Fruit fly (Drosophila melanogaster) whole organism, pupa: Measurements from ENCODE around the gene TwdlZ.

Experiments
- CG10348 ChIP-seq: fragments of 200-800 bp; sonication (Bioruptor generic); IDR thresholded peaks from 2 replicates; pipeline ENCODE4 v1.3.6; 2022; ENCODE audit warnings: missing biosample characterization, missing genetic modification characterization
- CG12605 ChIP-seq: fragments of 200-800 bp; sonication (Bioruptor generic); IDR thresholded peaks from 2 replicates; pipeline ENCODE4 v1.3.6; 2022; ENCODE audit warnings: missing biosample characterization, missing genetic modification characterization
- CG13204 ChIP-seq: fragments of 200-800 bp; sonication (Bioruptor generic); optimal IDR thresholded peaks from 2 replicates; lab custom pipeline; 2018; ENCODE audit warnings: missing biosample characterization, mild to moderate bottlenecking, missing genetic modification characterization, moderate library complexity
- CG14655 ChIP-seq: fragments of 200-800 bp; sonication (Bioruptor generic); optimal IDR thresholded peaks from 3 replicates; lab custom pipeline; 2017; ENCODE audit warnings: mild to moderate bottlenecking, missing biosample characterization, missing genetic modification reagents, missing genetic modification characterization
- CG15710 ChIP-seq: fragments of 200-800 bp; sonication (Bioruptor generic); optimal IDR thresholded peaks from 2 replicates; lab custom pipeline; 2018; ENCODE audit warnings: missing biosample characterization, mild to moderate bottlenecking, missing genetic modification characterization, moderate library complexity
- CG17806 ChIP-seq: fragments of 200-800 bp; sonication (Bioruptor generic); optimal IDR thresholded peaks from 2 replicates; lab custom pipeline; 2018; ENCODE audit warnings: missing biosample characterization, mild to moderate bottlenecking, missing genetic modification characterization, moderate library complexity
- CG32121 ChIP-seq: fragments of 200-800 bp; sonication (Bioruptor generic); IDR thresholded peaks from 2 replicates; pipeline ENCODE4 v1.3.6; 2022; ENCODE audit warnings: missing biosample characterization, missing genetic modification characterization
- CG34367 ChIP-seq: fragments of 200-800 bp; sonication (Bioruptor generic); optimal IDR thresholded peaks from 2 replicates; lab custom pipeline; 2018; ENCODE audit warnings: missing biosample characterization, mild to moderate bottlenecking, missing genetic modification characterization
- CG4496 ChIP-seq: fragments of 200-800 bp; sonication (Bioruptor generic); IDR thresholded peaks from 3 replicates; pipeline ENCODE4 v1.3.6; 2022; ENCODE audit warnings: missing biosample characterization, missing genetic modification characterization
- CG8159 ChIP-seq: fragments of 200-800 bp; sonication (Bioruptor generic); optimal IDR thresholded peaks from 3 replicates; lab custom pipeline; 2018; ENCODE audit warnings: missing biosample characterization, mild to moderate bottlenecking, missing genetic modification characterization, moderate library complexity
- CG8301 ChIP-seq: fragments of 200-800 bp; sonication (Bioruptor generic); optimal IDR thresholded peaks from 2 replicates; lab custom pipeline; 2018; ENCODE audit warnings: missing biosample characterization, mild to moderate bottlenecking, missing genetic modification characterization
- CG9948 ChIP-seq: fragments of 200-800 bp; sonication (Bioruptor generic); optimal IDR thresholded peaks from 2 replicates; lab custom pipeline; 2018; ENCODE audit warnings: missing biosample characterization, mild to moderate bottlenecking, missing genetic modification characterization, moderate library complexity
- D1 ChIP-seq: fragments of 200-800 bp; sonication (Bioruptor generic); optimal IDR thresholded peaks from 2 replicates; lab custom pipeline; 2018; ENCODE audit warnings: missing biosample characterization, mild to moderate bottlenecking, missing genetic modification characterization, moderate library complexity
- EcR ChIP-seq: fragments of 200-800 bp; sonication (Bioruptor generic); optimal IDR thresholded peaks from 3 replicates; lab custom pipeline; 2019; ENCODE audit warnings: missing biosample characterization, missing genetic modification characterization, mild to moderate bottlenecking, moderate library complexity, missing genetic modification reagents
- Ets98B ChIP-seq: fragments of 200-800 bp; sonication (Bioruptor generic); IDR thresholded peaks from 2 replicates; pipeline ENCODE4 v1.3.6; 2022; ENCODE audit warnings: missing biosample characterization, missing genetic modification characterization
- Pif1A ChIP-seq: fragments of 200-800 bp; sonication (Bioruptor generic); optimal IDR thresholded peaks from 3 replicates; lab custom pipeline; 2016; ENCODE audit warnings: missing biosample characterization, missing genetic modification characterization
- Pif1B ChIP-seq: fragments of 200-800 bp; sonication (Bioruptor generic); optimal IDR thresholded peaks from 3 replicates; lab custom pipeline; 2016; ENCODE audit warnings: missing biosample characterization, missing genetic modification characterization
- Snoo ChIP-seq: fragments of 200-800 bp; sonication (Bioruptor generic); optimal IDR thresholded peaks from 3 replicates; lab custom pipeline; 2017; ENCODE audit warnings: missing biosample characterization, mild to moderate bottlenecking, missing genetic modification characterization, inconsistent platforms
- fd96Ca ChIP-seq: fragments of 200-800 bp; sonication (Bioruptor generic); IDR thresholded peaks from 3 replicates; pipeline ENCODE4 v1.3.6; 2022; ENCODE audit warnings: missing biosample characterization, missing genetic modification characterization
- gl ChIP-seq: fragments of 200-800 bp; sonication (Bioruptor generic); optimal IDR thresholded peaks from 2 replicates; lab custom pipeline; 2018; ENCODE audit warnings: missing biosample characterization, mild to moderate bottlenecking, missing genetic modification characterization
- rn ChIP-seq: fragments of 200-800 bp; sonication (Bioruptor generic); IDR thresholded peaks from 2 replicates; pipeline ENCODE4 v1.3.6; 2022; ENCODE audit warnings: missing biosample characterization, missing genetic modification characterization

The TwdlZ gene

DNA sequence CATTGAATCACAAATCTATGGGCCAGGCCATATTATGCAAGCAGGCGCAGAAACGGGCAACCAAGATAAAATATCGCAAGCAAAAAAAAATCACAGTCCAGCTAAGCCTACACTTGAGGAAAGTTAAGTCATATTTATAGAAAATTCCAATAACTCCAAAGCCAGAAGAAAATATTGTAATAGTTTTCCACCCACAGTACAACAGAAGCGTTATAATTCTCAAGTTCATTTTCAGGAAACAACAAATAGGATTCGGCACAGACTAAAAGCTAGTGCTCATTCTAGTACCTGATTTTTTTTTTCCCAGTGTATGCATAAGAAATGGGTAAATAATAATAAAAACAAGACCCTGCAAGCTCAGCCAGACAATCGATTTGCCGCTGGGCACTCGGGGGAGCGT is 27.8 kb downstream of the TwdlZ start:
- TF ChIP-seq Pif1B (GFP tag; lab: Kevin White, UChicago) (peak; percentile 38), EcR (no peak), CG34367 (tag; lab: Kevin White, UChicago) (peak; percentile 32), Ets98B (GFP tag; lab: Robert Waterston, UW) (peak; percentile 24; the same call in 1 of the 2 replicates), CG8301 (tag; lab: Kevin White, UChicago) (peak; percentile 13), gl (no peak), CG8159 (tag; lab: Kevin White, UChicago) (peak; percentile 33), Pif1A (peak; percentile 40), CG13204 (GFP tag; lab: Kevin White, UChicago) (no peak), CG17806 (peak; percentile 14), CG32121 (GFP tag; lab: Robert Waterston, UW) (no peak), CG15710 (tag; lab: Kevin White, UChicago) (peak; percentile 44), CG14655 (peak; percentile 48), rn (no peak), CG9948 (peak; percentile 41), CG10348 (GFP tag; lab: Robert Waterston, UW) (no peak), fd96Ca (GFP tag; lab: Robert Waterston, UW) (peak; percentile 47; the same call in 1 of the 3 replicates), D1 (tag; lab: Kevin White, UChicago) (no peak), Snoo (no peak), CG12605 (GFP tag; lab: Robert Waterston, UW) (no peak), CG4496 (GFP tag; lab: Robert Waterston, UW) (peak; percentile 38; the same call in 1 of the 3 replicates)

DNA sequence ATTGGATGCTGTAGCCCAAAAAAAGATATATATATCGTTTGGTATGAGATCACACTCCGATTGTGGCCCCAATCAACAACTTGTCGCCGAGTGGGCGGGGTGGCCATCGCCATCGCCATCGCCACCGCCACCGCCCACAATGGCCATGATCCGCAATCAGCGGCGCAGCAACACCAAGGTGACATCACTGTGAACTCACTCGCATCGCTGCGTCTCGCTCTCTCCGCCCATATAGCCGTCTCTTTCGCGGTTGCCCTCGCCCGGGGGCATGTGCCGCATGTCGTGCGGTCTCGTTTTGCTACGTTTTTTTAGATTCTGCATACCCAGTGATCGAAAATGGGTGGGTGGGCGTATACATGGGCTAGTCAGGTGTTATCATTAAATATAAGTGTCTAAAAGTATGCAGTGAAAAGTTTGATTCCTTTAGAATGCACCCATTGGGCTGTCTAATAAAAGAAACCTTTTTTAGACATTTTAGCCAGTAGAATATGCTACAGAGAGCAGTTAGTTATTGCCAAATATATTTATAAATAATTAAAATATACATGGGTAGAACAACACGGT is 29.0 kb downstream of the TwdlZ start:
- peak; percentile 16 for TF ChIP-seq CG14655
- no peak for TF ChIP-seq Pif1A
- TF ChIP-seq CG17806, result no peak
- no peak for TF ChIP-seq fd96Ca (GFP tag; lab: Robert Waterston, UW)
- no peak for TF ChIP-seq CG32121 (GFP tag; lab: Robert Waterston, UW)
- TF ChIP-seq EcR, result no peak
- TF ChIP-seq CG12605 (GFP tag; lab: Robert Waterston, UW), result no peak
- 0 out of 2 replicates have a peak, but pooled peaks have one; percentile 6 for TF ChIP-seq Ets98B (GFP tag; lab: Robert Waterston, UW)
- TF ChIP-seq gl, result no peak

DNA sequence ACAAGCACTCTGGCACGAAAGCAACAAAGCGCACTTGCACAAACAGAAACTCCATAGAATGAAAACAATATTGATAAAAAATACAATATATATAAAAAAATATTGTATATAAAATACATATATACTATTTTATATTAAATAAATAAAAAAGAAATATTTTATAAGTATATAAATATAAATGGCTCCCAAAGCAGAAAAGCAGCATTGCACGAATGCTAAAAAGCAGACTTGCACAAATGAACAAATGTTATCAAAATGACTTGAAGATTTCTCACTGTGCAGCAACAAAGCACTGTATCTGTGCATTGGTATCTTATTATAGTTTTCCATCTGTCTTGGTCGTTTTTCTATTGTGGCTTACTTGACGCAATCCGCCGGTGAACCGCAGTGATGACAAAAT is 30.8 kb downstream of the TwdlZ start:
- TF ChIP-seq CG4496 (GFP tag; lab: Robert Waterston, UW), result no peak
- no peak for TF ChIP-seq Snoo
- no peak for TF ChIP-seq D1 (tag; lab: Kevin White, UChicago)
- peak; percentile 27 for TF ChIP-seq CG14655
- no peak for TF ChIP-seq CG9948

dm6 chrX:16772882-16773827 is 35.2 kb downstream of the TwdlZ start:
- TF ChIP-seq fd96Ca (GFP tag; lab: Robert Waterston, UW) (peak; percentile 84), CG4496 (GFP tag; lab: Robert Waterston, UW) (peak; percentile 89), Pif1A (peak; percentile 67), CG12605 (GFP tag; lab: Robert Waterston, UW) (peak; percentile 68; the same call in 1 of the 2 replicates), CG17806 (peak; percentile 70), CG14655 (peak; percentile 66), Ets98B (GFP tag; lab: Robert Waterston, UW) (peak; percentile 77), CG8301 (tag; lab: Kevin White, UChicago) (peak; percentile 58), CG32121 (GFP tag; lab: Robert Waterston, UW) (peak; percentile 57), rn (peak; percentile 36; the same call in 1 of the 2 replicates), CG34367 (tag; lab: Kevin White, UChicago) (peak; percentile 22), CG15710 (tag; lab: Kevin White, UChicago) (peak; percentile 37), CG8159 (tag; lab: Kevin White, UChicago) (peak; percentile 68), CG9948 (no peak), gl (no peak), Pif1B (GFP tag; lab: Kevin White, UChicago) (peak; percentile 75), EcR (no peak), CG13204 (GFP tag; lab: Kevin White, UChicago) (no peak), Snoo (peak; percentile 32), CG10348 (GFP tag; lab: Robert Waterston, UW) (no peak), D1 (tag; lab: Kevin White, UChicago) (no peak)

- TF ChIP-seq CG13204 (GFP tag; lab: Kevin White, UChicago) (no peak), CG10348 (GFP tag; lab: Robert Waterston, UW) (no peak), CG8159 (tag; lab: Kevin White, UChicago) (no peak)
- TF ChIP-seq, all 21 proteins: peak for 0
Observed at dm6 chrX:16774201-16775061, 36.5 kb downstream of the TwdlZ start.
